Worm (Caenorhabditis elegans): Measurements from ENCODE around the gene cul-1.

The cul-1 gene

DNA sequence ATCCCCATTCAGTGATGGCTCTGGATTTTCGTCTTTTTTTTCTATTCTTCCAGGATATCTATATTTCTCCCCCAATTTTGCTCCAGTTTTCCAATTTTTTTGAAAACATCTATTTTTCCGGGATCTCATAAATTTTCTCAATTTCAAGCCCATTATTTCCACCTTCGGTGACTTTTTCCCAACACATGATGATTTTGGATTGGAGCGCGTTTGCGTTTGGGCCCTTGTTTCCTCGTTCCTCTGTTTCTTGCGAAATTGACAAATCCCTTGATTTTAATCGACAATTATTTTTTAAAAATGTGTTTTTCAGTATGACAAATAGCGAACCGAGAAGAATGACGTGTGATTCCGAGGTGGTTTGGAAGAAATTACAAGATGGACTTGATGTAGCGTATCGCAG is at the start of gene cul-1:
Gene cul-1 (plus strand): TSS at position 311 of the 400 bp plus-strand sequence.
- TF ChIP-seq unc-39 (tag; optimal IDR thresholded peaks at IDR 0.05) (no peak), lin-13 (tag; optimal IDR thresholded peaks at IDR 0.05) (no peak), mep-1 (tag; optimal IDR thresholded peaks at IDR 0.05) (no peak), mls-2 (tag; optimal IDR thresholded peaks at IDR 0.05) (no peak), nhr-237 (tag; optimal IDR thresholded peaks at IDR 0.05) (no peak), ztf-11 (tag; optimal IDR thresholded peaks at IDR 0.05) (no peak), unc-62 (GFP tag; optimal IDR thresholded peaks at IDR 0.05) (no peak), hlh-1 (tag; optimal IDR thresholded peaks at IDR 0.05) (peak; percentile 43)

DNA sequence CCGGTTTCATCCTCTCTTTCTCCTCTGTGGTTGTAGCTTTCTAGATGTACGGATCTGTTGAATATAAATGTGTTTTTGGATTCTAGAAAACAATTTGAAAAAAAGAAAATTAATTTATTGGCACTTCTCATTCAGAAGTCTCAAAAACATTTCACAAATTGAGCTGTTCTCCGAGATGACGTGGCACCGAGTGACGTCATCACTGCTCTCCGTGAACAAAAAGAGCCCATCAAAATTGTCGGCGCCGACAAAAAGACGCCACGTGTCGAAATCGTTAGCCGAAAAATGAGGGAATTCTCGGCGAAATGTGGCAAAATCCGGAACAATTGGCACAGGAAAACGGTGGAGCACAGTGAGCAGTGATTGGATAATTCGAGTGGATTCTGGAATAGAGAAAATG is 49.4 kb upstream of the cul-1 start:
- TF ChIP-seq lin-13 (tag; optimal IDR thresholded peaks at IDR 0.05) = no peak
- no peak for TF ChIP-seq cnd-1 (tag; optimal IDR thresholded peaks at IDR 0.05)
- no peak for TF ChIP-seq elt-1 (tag; optimal IDR thresholded peaks at IDR 0.05; ENCODE audit: borderline replicate concordance, insufficient read depth)
- no peak for TF ChIP-seq ham-2 (GFP tag; optimal IDR thresholded peaks at IDR 0.05)
- no peak for TF ChIP-seq nhr-12 (tag; optimal IDR thresholded peaks at IDR 0.05)
- TF ChIP-seq nhr-76 (tag; optimal IDR thresholded peaks at IDR 0.05) = no peak
- TF ChIP-seq pha-4 (tag; optimal IDR thresholded peaks at IDR 0.05) = no peak
- TF ChIP-seq nhr-237 (tag; optimal IDR thresholded peaks at IDR 0.05) = no peak
- no peak for TF ChIP-seq ztf-11 (tag; optimal IDR thresholded peaks at IDR 0.05)
- TF ChIP-seq ceh-39 (tag; optimal IDR thresholded peaks at IDR 0.05) = no peak
- no peak for TF ChIP-seq lsy-2 (tag; optimal IDR thresholded peaks at IDR 0.05)
- TF ChIP-seq sem-2 (GFP tag; optimal IDR thresholded peaks at IDR 0.05) = no peak
- no peak for TF ChIP-seq ces-1 (GFP tag; optimal IDR thresholded peaks at IDR 0.05)
- TF ChIP-seq sptf-1 (tag; optimal IDR thresholded peaks at IDR 0.05) = no peak
- TF ChIP-seq ceh-43 (GFP tag; optimal IDR thresholded peaks at IDR 0.05) = no peak
- TF ChIP-seq unc-62 (GFP tag; optimal IDR thresholded peaks at IDR 0.05) = no peak
- TF ChIP-seq unc-39 (tag; optimal IDR thresholded peaks at IDR 0.05) = no peak
- TF ChIP-seq elt-3 (tag; optimal IDR thresholded peaks at IDR 0.05) = no peak
- TF ChIP-seq unc-120 (tag; optimal IDR thresholded peaks at IDR 0.05; ENCODE audit: poor library complexity, severe bottlenecking) = no peak

DNA sequence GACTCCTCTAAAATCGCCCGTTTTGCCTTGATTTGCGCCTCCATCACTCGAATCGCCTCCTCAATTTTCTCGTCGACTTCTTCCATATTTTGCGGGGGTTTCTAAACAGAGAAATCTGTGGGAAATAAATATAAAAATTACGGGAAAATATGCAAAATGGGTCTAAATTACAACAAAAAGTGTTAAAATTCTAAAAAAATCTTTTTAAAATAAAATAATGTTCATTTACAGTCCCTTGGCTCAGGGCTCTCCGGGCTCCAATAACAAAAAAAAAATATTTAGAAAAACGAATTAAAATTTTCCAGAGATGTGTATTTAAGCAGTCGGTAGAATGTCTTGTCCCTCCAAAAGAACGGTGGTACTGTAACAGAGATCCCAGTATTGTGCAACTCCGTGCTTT is 47.1 kb upstream of the cul-1 start, which contains the start of gene M03C11.6:
Gene M03C11.6 (minus strand): TSS at position 101 of the 400 bp plus-strand sequence.
- TF ChIP-seq hlh-1 (tag; optimal IDR thresholded peaks at IDR 0.05) (no peak), elt-1 (tag; optimal IDR thresholded peaks at IDR 0.05; ENCODE audit: borderline replicate concordance, insufficient read depth) (no peak), M03D4.4 (tag; optimal IDR thresholded peaks at IDR 0.05) (no peak), cnd-1 (tag; optimal IDR thresholded peaks at IDR 0.05) (no peak), lsy-2 (tag; optimal IDR thresholded peaks at IDR 0.05) (no peak), tbx-8 (GFP tag; optimal IDR thresholded peaks at IDR 0.05) (no peak), ham-2 (GFP tag; optimal IDR thresholded peaks at IDR 0.05) (no peak), zip-8 (tag; optimal IDR thresholded peaks at IDR 0.05) (no peak), lin-13 (tag; optimal IDR thresholded peaks at IDR 0.05) (no peak), nhr-237 (tag; optimal IDR thresholded peaks at IDR 0.05) (no peak), ceh-39 (tag; optimal IDR thresholded peaks at IDR 0.05) (no peak), mab-5 (tag; optimal IDR thresholded peaks at IDR 0.05) (no peak), ceh-83 (GFP tag; optimal IDR thresholded peaks at IDR 0.05) (no peak), mls-2 (tag; optimal IDR thresholded peaks at IDR 0.05) (no peak), elt-3 (tag; optimal IDR thresholded peaks at IDR 0.05) (no peak), nhr-76 (tag; optimal IDR thresholded peaks at IDR 0.05) (no peak), unc-62 (GFP tag; optimal IDR thresholded peaks at IDR 0.05) (no peak)

DNA sequence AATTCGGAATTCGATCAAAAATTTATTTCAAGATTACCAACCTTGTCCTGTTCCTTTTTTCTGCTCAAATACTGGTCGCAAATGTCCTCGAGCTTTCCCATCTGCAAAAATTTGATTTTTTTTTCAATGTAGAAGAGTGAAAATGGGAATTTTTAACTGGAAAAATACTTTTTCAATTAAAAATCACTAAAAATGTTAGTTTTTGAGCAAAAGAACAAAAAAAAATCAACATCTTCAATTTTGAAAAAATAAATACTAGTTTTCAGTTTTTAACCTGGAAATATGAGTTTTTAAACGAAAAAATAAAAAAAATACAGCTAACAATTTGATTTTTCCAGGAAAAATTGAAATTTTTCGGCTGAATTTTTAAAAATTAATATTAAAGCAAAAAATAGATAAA is 43.2 kb upstream of the cul-1 start, which contains the start of gene prp-3:
Gene prp-3 (minus strand): TSS at position 101 of the 400 bp plus-strand sequence.
- TF ChIP-seq snpc-4 (tag; optimal IDR thresholded peaks at IDR 0.05) (no peak), flh-1 (GFP tag; optimal IDR thresholded peaks at IDR 0.05) (no peak), ces-1 (GFP tag; optimal IDR thresholded peaks at IDR 0.05) (no peak), bed-3 (GFP tag; optimal IDR thresholded peaks at IDR 0.05) (no peak), M03D4.4 (tag; optimal IDR thresholded peaks at IDR 0.05) (no peak), sem-2 (GFP tag; optimal IDR thresholded peaks at IDR 0.05) (no peak), sptf-1 (tag; optimal IDR thresholded peaks at IDR 0.05) (no peak), elt-3 (tag; optimal IDR thresholded peaks at IDR 0.05) (no peak), mab-5 (tag; optimal IDR thresholded peaks at IDR 0.05) (no peak), nhr-12 (tag; optimal IDR thresholded peaks at IDR 0.05) (no peak), mls-2 (tag; optimal IDR thresholded peaks at IDR 0.05) (no peak), drap-1 (GFP tag; optimal IDR thresholded peaks at IDR 0.05) (no peak), unc-39 (tag; optimal IDR thresholded peaks at IDR 0.05) (no peak), zip-8 (tag; optimal IDR thresholded peaks at IDR 0.05) (no peak), lin-13 (tag; optimal IDR thresholded peaks at IDR 0.05) (no peak)
